Fruit fly (Drosophila melanogaster) whole organism, embryonic: ENCODE results near the gene bor.

ENCODE experiments used
- Ada2b ChIP-seq: fragments of 200-800 bp; sonication (Bioruptor generic); IDR thresholded peaks from 2 replicates; pipeline ENCODE4 v1.3.6; 2022; ENCODE audit warnings: missing biosample characterization, missing genetic modification characterization
- Adf1 ChIP-seq: fragments of 200-800 bp; sonication (Bioruptor generic); IDR thresholded peaks from 2 replicates; pipeline ENCODE4 v1.3.6; 2022; ENCODE audit warnings: missing biosample characterization, missing genetic modification characterization
- B-H1 ChIP-seq: fragments of 200-800 bp; sonication (Bioruptor generic); IDR thresholded peaks from 3 replicates; pipeline ENCODE4 v1.3.6; 2022; ENCODE audit warnings: missing biosample characterization, missing genetic modification characterization
- BEAF-32 ChIP-seq: fragments of 200-800 bp; sonication (Bioruptor generic); optimal IDR thresholded peaks from 3 replicates; lab custom pipeline; 2017; ENCODE audit warnings: missing biosample characterization, missing genetic modification characterization, mild to moderate bottlenecking, moderate library complexity, missing genetic modification reagents
- CG10209 ChIP-seq: fragments of 200-800 bp; sonication (Bioruptor generic); optimal IDR thresholded peaks from 3 replicates; lab custom pipeline; 2017; ENCODE audit warnings: missing biosample characterization, mild to moderate bottlenecking, missing genetic modification characterization, missing genetic modification reagents
- CG10321 ChIP-seq: fragments of 200-800 bp; sonication (Bioruptor generic); IDR thresholded peaks from 2 replicates; pipeline ENCODE4 v1.3.6; 2022; ENCODE audit warnings: missing biosample characterization, missing genetic modification characterization
- CG10979 ChIP-seq: fragments of 200-800 bp; sonication (Bioruptor generic); optimal IDR thresholded peaks from 2 replicates; lab custom pipeline; 2018; ENCODE audit warnings: missing biosample characterization, mild to moderate bottlenecking, missing genetic modification characterization, moderate library complexity
- CG12391 ChIP-seq: fragments of 200-800 bp; sonication (Bioruptor generic); optimal IDR thresholded peaks from 3 replicates; lab custom pipeline; 2018; ENCODE audit warnings: missing biosample characterization, mild to moderate bottlenecking, missing genetic modification characterization, moderate library complexity
- CG12744 ChIP-seq: fragments of 200-800 bp; sonication (Bioruptor generic); optimal IDR thresholded peaks from 2 replicates; lab custom pipeline; 2016; ENCODE audit warnings: missing biosample characterization, missing genetic modification characterization
- CG12942 ChIP-seq: fragments of 200-800 bp; sonication (Bioruptor generic); optimal IDR thresholded peaks from 3 replicates; lab custom pipeline; 2016; ENCODE audit warnings: missing biosample characterization, missing genetic modification characterization
- CG13624 ChIP-seq: fragments of 200-800 bp; sonication (Bioruptor generic); optimal IDR thresholded peaks from 2 replicates; lab custom pipeline; 2016; ENCODE audit warnings: missing biosample characterization, missing genetic modification characterization
- CG13894 ChIP-seq: fragments of 200-800 bp; sonication (Bioruptor generic); optimal IDR thresholded peaks from 3 replicates; lab custom pipeline; 2018; ENCODE audit warnings: missing biosample characterization, mild to moderate bottlenecking, missing genetic modification characterization, moderate library complexity
- CG15269 ChIP-seq: fragments of 200-800 bp; sonication (Bioruptor generic); optimal IDR thresholded peaks from 2 replicates; lab custom pipeline; 2018; ENCODE audit warnings: missing biosample characterization, mild to moderate bottlenecking, missing genetic modification characterization, moderate library complexity
- CG1602 ChIP-seq: fragments of 200-800 bp; sonication (Bioruptor generic); optimal IDR thresholded peaks from 3 replicates; lab custom pipeline; 2016; ENCODE audit warnings: missing biosample characterization, missing genetic modification characterization
- CG16815 ChIP-seq: fragments of 200-800 bp; sonication (Bioruptor generic); optimal IDR thresholded peaks from 3 replicates; lab custom pipeline; 2017; ENCODE audit warnings: missing biosample characterization, mild to moderate bottlenecking, missing genetic modification characterization
- CG18011 ChIP-seq: fragments of 200-800 bp; sonication (Bioruptor generic); optimal IDR thresholded peaks from 2 replicates; lab custom pipeline; 2017; ENCODE audit warnings: missing biosample characterization, missing genetic modification characterization, mild to moderate bottlenecking, moderate library complexity, missing genotype
- CG2199 ChIP-seq: fragments of 200-800 bp; sonication (Bioruptor generic); IDR thresholded peaks from 3 replicates; pipeline ENCODE4 v1.3.6; 2022; ENCODE audit warnings: missing biosample characterization, missing genetic modification characterization
- CG31365 ChIP-seq: fragments of 200-800 bp; sonication (Bioruptor generic); optimal IDR thresholded peaks from 2 replicates; lab custom pipeline; 2018; ENCODE audit warnings: missing biosample characterization, mild to moderate bottlenecking, missing genetic modification characterization
- CG34224 ChIP-seq: fragments of 200-800 bp; sonication (Bioruptor generic); IDR thresholded peaks from 3 replicates; pipeline ENCODE4 v1.3.6; 2022; ENCODE audit warnings: missing biosample characterization, missing genetic modification characterization; ENCODE audit not compliant: partially characterized antibody
- CG6791 ChIP-seq: fragments of 200-800 bp; sonication (Bioruptor generic); IDR thresholded peaks from 3 replicates; pipeline ENCODE4 v1.3.6; 2022; ENCODE audit warnings: missing biosample characterization, missing genetic modification characterization; ENCODE audit not compliant: partially characterized antibody
- CG7928 ChIP-seq: fragments of 200-800 bp; sonication (Bioruptor generic); optimal IDR thresholded peaks from 2 replicates; lab custom pipeline; 2017; ENCODE audit warnings: missing biosample characterization, mild to moderate bottlenecking, missing genetic modification characterization
- CG9817 ChIP-seq: fragments of 200-800 bp; sonication (Bioruptor generic); optimal IDR thresholded peaks from 2 replicates; lab custom pipeline; 2018; ENCODE audit warnings: missing biosample characterization, mild to moderate bottlenecking, missing genetic modification characterization, moderate library complexity
- CHES-1-like ChIP-seq: fragments of 200-800 bp; sonication (Bioruptor generic); optimal IDR thresholded peaks from 2 replicates; lab custom pipeline; 2016; ENCODE audit warnings: missing biosample characterization, missing genetic modification characterization
- D19B ChIP-seq: fragments of 200-800 bp; sonication (Bioruptor generic); optimal IDR thresholded peaks from 2 replicates; lab custom pipeline; 2017; ENCODE audit warnings: missing biosample characterization, mild to moderate bottlenecking, missing genetic modification characterization
- Dp ChIP-seq: fragments of 200-800 bp; sonication (Bioruptor generic); optimal IDR thresholded peaks from 2 replicates; lab custom pipeline; 2018; ENCODE audit warnings: missing biosample characterization, mild to moderate bottlenecking, missing genetic modification characterization, moderate library complexity
- Fer2 ChIP-seq: fragments of 200-800 bp; sonication (Bioruptor generic); optimal IDR thresholded peaks from 2 replicates; lab custom pipeline; 2018; ENCODE audit warnings: missing biosample characterization, mild to moderate bottlenecking, missing genetic modification characterization, moderate library complexity
- HHEX ChIP-seq: fragments of 200-800 bp; sonication (Bioruptor generic); optimal IDR thresholded peaks from 3 replicates; lab custom pipeline; 2017; ENCODE audit warnings: missing biosample characterization, mild to moderate bottlenecking, missing genetic modification characterization, missing genetic modification reagents
- HmgD ChIP-seq: fragments of 200-800 bp; sonication (Bioruptor generic); optimal IDR thresholded peaks from 3 replicates; lab custom pipeline; 2016; ENCODE audit warnings: missing biosample characterization, missing genetic modification characterization
- Kr ChIP-seq: fragments of 200-800 bp; sonication (Bioruptor generic); optimal IDR thresholded peaks from 2 replicates; lab custom pipeline; 2017; ENCODE audit warnings: missing biosample characterization, mild to moderate bottlenecking, missing genetic modification characterization
- Max ChIP-seq: fragments of 200-800 bp; sonication (Bioruptor generic); optimal IDR thresholded peaks from 2 replicates; lab custom pipeline; 2016; ENCODE audit warnings: missing biosample characterization, mild to moderate bottlenecking, missing genetic modification characterization
- NC2β ChIP-seq: fragments of 200-800 bp; sonication (Bioruptor generic); optimal IDR thresholded peaks from 2 replicates; lab custom pipeline; 2016; ENCODE audit warnings: missing biosample characterization, missing genetic modification characterization
- Side ChIP-seq: fragments of 200-800 bp; sonication (Bioruptor generic); optimal IDR thresholded peaks from 2 replicates; lab custom pipeline; 2016; ENCODE audit warnings: missing biosample characterization, missing genetic modification characterization
- Trl ChIP-seq, 3 experiments: fragments of >200 bp in 2 of 3; fragments of 200-800 bp in 1 of 3; sonication (Bioruptor generic) in 1 of 3; optimal IDR thresholded peaks; 2 replicates in 1 of 3; 3 replicates in 2 of 3; lab custom pipeline; 2016 to 2017; ENCODE audit warnings: missing biosample characterization in 1 of 3, missing genetic modification characterization in 1 of 3
- ara ChIP-seq: fragments of 200-800 bp; sonication (Bioruptor generic); IDR thresholded peaks from 2 replicates; pipeline ENCODE4 v1.3.6; 2022; ENCODE audit warnings: missing biosample characterization, missing genetic modification characterization
- bbx ChIP-seq: fragments of 200-800 bp; sonication (Bioruptor generic); IDR thresholded peaks from 2 replicates; pipeline ENCODE4 v1.3.6; 2022; ENCODE audit warnings: missing biosample characterization, missing genetic modification characterization; ENCODE audit not compliant: partially characterized antibody
- chm ChIP-seq: fragments of 200-800 bp; sonication (Bioruptor generic); IDR thresholded peaks from 2 replicates; pipeline ENCODE4 v1.3.6; 2022; ENCODE audit warnings: missing biosample characterization, missing genetic modification characterization
- dimm ChIP-seq: fragments of 200-800 bp; sonication (Bioruptor generic); IDR thresholded peaks from 2 replicates; pipeline ENCODE4 v1.3.6; 2022; ENCODE audit warnings: missing biosample characterization, missing genetic modification characterization
- fd64A ChIP-seq: fragments of 200-800 bp; sonication (Bioruptor generic); optimal IDR thresholded peaks from 3 replicates; lab custom pipeline; 2018; ENCODE audit warnings: missing biosample characterization, mild to moderate bottlenecking, missing genetic modification characterization
- inv ChIP-seq: fragments of 200-800 bp; sonication (Bioruptor generic); IDR thresholded peaks from 2 replicates; pipeline ENCODE4 v1.3.6; 2022; ENCODE audit warnings: missing biosample characterization, missing genetic modification characterization; ENCODE audit not compliant: partially characterized antibody
- mld ChIP-seq: fragments of 200-800 bp; sonication (Bioruptor generic); IDR thresholded peaks from 3 replicates; pipeline ENCODE4 v1.3.6; 2022; ENCODE audit warnings: missing biosample characterization, missing genetic modification characterization; ENCODE audit not compliant: partially characterized antibody
- nmo ChIP-seq: fragments of 200-800 bp; sonication (Bioruptor generic); optimal IDR thresholded peaks from 2 replicates; lab custom pipeline; 2018; ENCODE audit warnings: missing biosample characterization, mild to moderate bottlenecking, missing genetic modification characterization, moderate library complexity
- onecut ChIP-seq: fragments of 200-800 bp; sonication (Bioruptor generic); IDR thresholded peaks from 2 replicates; pipeline ENCODE4 v1.3.6; 2022; ENCODE audit warnings: missing biosample characterization, missing genetic modification characterization
- p53 ChIP-seq: fragments of 200-800 bp; sonication (Bioruptor generic); optimal IDR thresholded peaks from 2 replicates; lab custom pipeline; 2016; ENCODE audit warnings: missing biosample characterization, missing genetic modification characterization
- prd ChIP-seq, 3 experiments: fragments of >200 bp in 2 of 3; fragments of 200-800 bp in 1 of 3; sonication (Bioruptor generic) in 1 of 3; optimal IDR thresholded peaks in 2 of 3; IDR thresholded peaks in 1 of 3; 2 replicates in 2 of 3; 3 replicates in 1 of 3; pipeline versions ENCODE4 v1.3.6 to Lab custom; 2017 to 2022; ENCODE audit warnings: missing biosample characterization in 1 of 3, missing genetic modification characterization in 1 of 3
- schlank ChIP-seq: fragments of 200-800 bp; sonication (Bioruptor generic); optimal IDR thresholded peaks from 2 replicates; lab custom pipeline; 2018; ENCODE audit warnings: missing biosample characterization, mild to moderate bottlenecking, missing genetic modification characterization
- tin ChIP-seq: fragments of 200-800 bp; sonication (Bioruptor generic); optimal IDR thresholded peaks from 3 replicates; lab custom pipeline; 2016; ENCODE audit warnings: missing biosample characterization, missing genetic modification characterization
- wek ChIP-seq: fragments of 200-800 bp; sonication (Bioruptor generic); optimal IDR thresholded peaks from 3 replicates; lab custom pipeline; 2018; ENCODE audit warnings: missing biosample characterization, mild to moderate bottlenecking, missing genetic modification characterization, moderate library complexity

The bor gene

DNA sequence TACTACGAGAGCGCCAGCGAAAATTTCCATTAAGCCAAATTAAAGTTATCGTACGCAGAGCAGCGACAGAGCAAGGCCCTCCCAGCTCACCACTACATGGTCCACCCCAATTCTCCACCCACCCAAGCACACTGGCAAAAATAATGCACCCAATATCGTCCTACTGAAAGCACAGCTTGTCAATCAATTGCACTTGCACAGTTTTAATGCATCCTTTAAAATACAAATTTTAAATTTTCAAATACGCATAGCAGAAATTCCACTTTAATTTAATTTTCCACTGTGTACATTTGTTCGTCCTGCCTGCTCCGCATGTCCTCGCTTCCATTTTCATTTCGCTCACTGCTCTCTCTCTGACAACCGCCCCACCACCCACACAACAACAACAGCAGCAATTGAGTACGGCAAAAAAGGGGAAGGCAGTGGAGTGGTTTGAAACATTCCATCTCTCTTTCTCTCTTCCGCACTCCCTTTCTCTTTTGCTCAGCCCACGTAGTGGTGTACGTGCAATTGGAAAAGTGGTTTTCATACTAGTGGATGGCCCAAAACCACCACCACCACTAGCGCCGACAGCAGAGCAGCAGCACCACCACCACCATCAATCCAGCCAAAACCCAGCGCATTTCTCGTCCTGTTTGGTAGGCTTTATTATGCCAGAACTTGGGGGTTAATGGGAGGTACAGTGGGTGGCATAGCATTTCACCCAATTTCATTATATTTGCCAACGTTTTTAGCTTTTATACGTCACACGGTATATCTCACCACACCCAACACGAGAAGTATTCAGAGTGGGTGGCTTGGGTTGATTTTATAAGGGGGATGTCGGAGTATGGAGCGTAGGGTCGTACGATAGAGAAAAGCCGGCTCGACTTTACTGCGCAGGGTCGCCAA, 16.1 kb downstream of the bor start (continued):
- TF ChIP-seq HHEX = peak; percentile 93
- TF ChIP-seq onecut (GFP tag; lab: Robert Waterston, UW) = peak; percentile 83
- peak; percentile 84 for TF ChIP-seq B-H1 (GFP tag; lab: Robert Waterston, UW)
- no peak for TF ChIP-seq dimm (GFP tag; lab: Robert Waterston, UW)
- peak; percentile 34 for TF ChIP-seq Side (GFP tag; lab: Kevin White, UChicago)
- peak; percentile 47 for TF ChIP-seq CG13624
- TF ChIP-seq schlank = no peak
- no peak for TF ChIP-seq inv (GFP tag; lab: Robert Waterston, UW)
- TF ChIP-seq p53 (GFP tag; lab: Kevin White, UChicago) = peak; percentile 70
- peak; percentile 69 for TF ChIP-seq CG12391
- peak; percentile 5; the same call in 1 of the 2 replicates for TF ChIP-seq Adf1
- peak; percentile 43 for TF ChIP-seq CHES-1-like
- no peak for TF ChIP-seq Dp (GFP tag; lab: Kevin White, UChicago)
- no peak for TF ChIP-seq mld
- peak; percentile 73 for TF ChIP-seq fd64A
- peak; percentile 58 for TF ChIP-seq CG9817 (tag; lab: Kevin White, UChicago)
- TF ChIP-seq CG13894 = peak; percentile 85
- no peak for TF ChIP-seq prd (optimal IDR thresholded peaks at IDR 0.05; lab: Kevin White, UChicago)
- TF ChIP-seq prd (GFP tag; IDR thresholded peaks at IDR 0.05; lab: Robert Waterston, UW) = peak; percentile 86
- peak; percentile 63 for TF ChIP-seq nmo (GFP tag; lab: Kevin White, UChicago)
- TF ChIP-seq CG2199 = no peak
- TF ChIP-seq CG34224 (GFP tag; lab: Robert Waterston, UW) = no peak
- peak; percentile 44 for TF ChIP-seq CG16815 (GFP tag; lab: Kevin White, UChicago)
- peak; percentile 62 for TF ChIP-seq D19B (GFP tag; lab: Kevin White, UChicago)
- peak; percentile 32 for TF ChIP-seq CG12942
- TF ChIP-seq wek (GFP tag; lab: Kevin White, UChicago) = no peak
- peak; percentile 69 for TF ChIP-seq ara (GFP tag; lab: Robert Waterston, UW)
- peak; percentile 78 for TF ChIP-seq CG31365
- TF ChIP-seq bbx (GFP tag; lab: Robert Waterston, UW) = no peak; the same call in 1 of the 2 replicates
- no peak for TF ChIP-seq CG12744 (GFP tag; lab: Kevin White, UChicago)
- TF ChIP-seq CG10321 (GFP tag; lab: Robert Waterston, UW) = no peak
- peak; percentile 81 for TF ChIP-seq HmgD (GFP tag; lab: Kevin White, UChicago)
- peak; percentile 85 for TF ChIP-seq CG10979
- TF ChIP-seq Trl (optimal IDR thresholded peaks at IDR 0.05; lab: Kevin White, UChicago) = peak; percentile 55 to 68
- TF ChIP-seq Trl (GFP tag; optimal IDR thresholded peaks at IDR 0.05; lab: Kevin White, UChicago) = peak; percentile 79
- TF ChIP-seq Ada2b (GFP tag; lab: Robert Waterston, UW) = peak; percentile 92
- peak; percentile 71 for TF ChIP-seq CG15269
- TF ChIP-seq chm (GFP tag; lab: Robert Waterston, UW) = peak; percentile 91
- TF ChIP-seq CG18011 (GFP tag; lab: Kevin White, UChicago) = peak; percentile 21
- TF ChIP-seq tin (GFP tag; lab: Kevin White, UChicago) = peak; percentile 87
- no peak for TF ChIP-seq CG6791 (GFP tag; lab: Robert Waterston, UW)
- peak; percentile 46 for TF ChIP-seq CG1602 (GFP tag; lab: Kevin White, UChicago)
- peak; percentile 50 for TF ChIP-seq CG10209
- TF ChIP-seq NC2β (GFP tag; lab: Kevin White, UChicago) = peak; percentile 79
- peak; percentile 85 for TF ChIP-seq Max
- TF ChIP-seq Fer2 (tag; lab: Kevin White, UChicago) = peak; percentile 78
- TF ChIP-seq Kr (GFP tag; lab: Kevin White, UChicago) = peak; percentile 44
- TF ChIP-seq CG7928 (GFP tag; lab: Kevin White, UChicago) = peak; percentile 65
- TF ChIP-seq BEAF-32 (GFP tag; lab: Kevin White, UChicago) = no peak
